Worm (Caenorhabditis elegans) whole organism, midembryonic: ENCODE results near the gene srx-116.

ENCODE experiments used
- flt-1 ChIP-seq: fragments of 200-800 bp; sonication (Bioruptor generic); IDR thresholded peaks from 2 replicates; pipeline ENCODE4 v1.3.6; 2022; ENCODE audit warnings: missing genetic modification characterization, missing compliant biosample characterization
- ztf-29 ChIP-seq: fragments of 200-800 bp; sonication (Bioruptor generic); IDR thresholded peaks from 2 replicates; pipeline ENCODE4 v1.3.6; 2022; ENCODE audit warnings: missing genetic modification reagents, missing genetic modification characterization, missing compliant biosample characterization

DNA sequence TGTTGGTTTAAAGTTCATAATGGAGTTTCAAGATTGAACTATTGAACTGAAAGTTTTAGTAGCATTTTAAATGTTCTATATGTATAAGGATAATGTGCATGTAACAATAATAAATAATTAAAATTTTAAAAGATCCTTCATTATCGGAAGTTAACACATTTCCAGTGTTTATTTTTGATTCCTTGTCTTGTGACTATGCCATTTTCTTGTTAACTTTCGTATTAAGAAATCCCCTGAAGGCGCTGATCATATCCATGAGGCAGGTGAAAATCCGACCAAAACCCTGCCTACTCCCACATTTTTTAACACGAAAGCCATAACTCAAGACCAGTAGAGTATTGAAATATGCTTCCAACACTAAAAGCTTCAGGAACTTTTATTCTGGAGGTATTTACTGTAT lies 49.0 kb downstream of the srx-116 start, which contains the start of gene R11D1.7:
- TF ChIP-seq ztf-29 (GFP tag; lab: Robert Waterston, UW) (no peak), flt-1 (GFP tag; lab: Robert Waterston, UW) (no peak)
